Worm (Caenorhabditis elegans): Measurements from ENCODE around the gene haf-8.

DNA sequence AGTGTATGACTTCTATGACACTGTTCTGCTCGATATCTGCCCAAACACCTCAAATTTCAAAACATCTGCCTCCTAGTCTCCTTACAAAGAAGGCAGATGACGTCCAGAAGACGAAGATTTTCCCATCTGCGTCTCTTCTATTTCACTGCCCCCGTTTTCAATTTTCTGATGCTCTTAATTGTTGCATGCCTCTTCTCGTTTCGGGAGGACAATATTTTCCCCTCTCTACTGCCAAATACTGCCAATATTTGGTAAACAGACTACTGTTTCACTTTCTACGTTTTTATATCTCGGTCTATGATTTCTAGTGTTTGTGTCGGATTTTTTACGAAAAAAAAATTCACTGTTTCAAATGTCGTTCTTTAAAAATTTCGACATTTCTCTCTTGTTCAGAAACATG lies 38.4 kb downstream of the haf-8 start:
- TF ChIP-seq fkh-10 (GFP tag; optimal IDR thresholded peaks at IDR 0.05) (no peak), snpc-1.2 (GFP tag; IDR thresholded peaks at IDR 0.05) (no peak), unc-62 (GFP tag; optimal IDR thresholded peaks at IDR 0.05 in 1 of 2) (peak in 1 of 2 experiments; percentile 53), unc-62 (tag; optimal IDR thresholded peaks at IDR 0.05) (no peak), ZK546.5 (tag; optimal IDR thresholded peaks at IDR 0.05) (no peak), zag-1 (tag; optimal IDR thresholded peaks at IDR 0.05) (no peak), ceh-20 (GFP tag; IDR thresholded peaks at IDR 0.05) (no peak), nhr-25 (tag; optimal IDR thresholded peaks at IDR 0.05; ENCODE audit: borderline replicate concordance, insufficient read depth) (no peak), pha-4 (GFP tag; IDR thresholded peaks at IDR 0.05) (no peak), pha-4 (tag; optimal IDR thresholded peaks at IDR 0.05) (no peak), dmd-8 (GFP tag; IDR thresholded peaks at IDR 0.05) (no peak), lin-15B (tag; optimal IDR thresholded peaks at IDR 0.05) (no peak), mdt-29 (GFP tag; IDR thresholded peaks at IDR 0.05) (no peak)

All from whole organism, L4 larva.